Fruit fly (Drosophila melanogaster) whole organism: Measurements from ENCODE around the gene Vha26.

Experiments used
- CG8478 ChIP-seq: fragments of >200 bp; optimal IDR thresholded peaks from 2 replicates; lab custom pipeline; 2018; ENCODE audit warnings: inconsistent platforms
- Dll ChIP-seq: fragments of >200 bp; optimal IDR thresholded peaks from 2 replicates; lab custom pipeline; 2017
- EcR ChIP-seq, 2 experiments: fragments of >200 bp; optimal IDR thresholded peaks; 2 replicates each; lab custom pipeline; 2017; ENCODE audit warnings: missing biosample characterization in 2 of 2, missing genetic modification characterization in 2 of 2, missing genetic modification reagents in 2 of 2
- pan ChIP-seq: fragments of >200 bp; optimal IDR thresholded peaks from 2 replicates; lab custom pipeline; 2017
- psq ChIP-seq: fragments of >200 bp; optimal IDR thresholded peaks from 2 replicates; lab custom pipeline; 2017
- usp ChIP-seq: fragments of >200 bp; optimal IDR thresholded peaks from 2 replicates; lab custom pipeline; 2017; ENCODE audit warnings: missing biosample characterization, missing genetic modification characterization, mixed read lengths

DNA sequence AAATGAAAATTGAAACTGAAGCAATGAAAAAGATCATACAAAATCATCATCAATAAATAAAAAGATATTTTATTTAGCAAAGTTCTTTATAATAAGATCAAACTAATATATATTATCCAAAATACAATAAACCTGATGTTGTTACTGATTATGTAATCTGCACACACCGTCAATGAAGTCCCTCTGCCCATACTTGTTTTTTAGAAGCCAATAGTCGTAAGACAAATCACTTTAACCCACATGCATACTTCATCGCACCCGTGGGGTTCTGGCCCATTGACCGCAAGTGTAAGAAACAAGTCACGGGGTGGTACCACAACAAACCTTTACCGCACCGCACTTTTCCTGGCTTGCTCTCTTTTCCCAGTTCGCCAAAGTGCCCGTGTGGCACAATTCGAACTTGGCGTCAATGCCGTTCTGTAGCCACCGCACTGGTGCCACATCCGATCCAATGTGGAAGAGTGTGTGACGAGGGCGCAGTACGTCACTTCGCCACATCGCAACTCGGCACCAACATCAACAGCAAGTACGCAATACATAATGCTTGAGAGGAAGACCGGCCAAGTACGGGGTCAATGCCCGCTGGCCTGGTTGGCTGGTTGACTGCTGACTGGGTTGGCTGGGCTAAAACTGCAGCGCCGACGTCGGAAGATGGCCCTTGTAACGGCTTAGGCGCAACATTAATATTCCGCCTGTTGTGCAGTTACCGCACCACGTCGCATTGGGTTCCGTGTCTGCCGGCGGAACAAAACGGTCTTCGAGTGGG, 18.5 kb upstream of the Vha26 start:
- TF ChIP-seq CG8478 (lab: Kevin White, UChicago) (no peak), psq (lab: Kevin White, UChicago) (no peak), usp (GFP tag; lab: Kevin White, UChicago) (no peak), Dll (lab: Kevin White, UChicago) (no peak), pan (lab: Kevin White, UChicago) (no peak), EcR (GFP tag; optimal IDR thresholded peaks at IDR 0.05; lab: Kevin White, UChicago) (peak in 1 of 2 experiments; percentile 75)
